Worm (Caenorhabditis elegans): ENCODE measurements around the gene M110.3.

DNA sequence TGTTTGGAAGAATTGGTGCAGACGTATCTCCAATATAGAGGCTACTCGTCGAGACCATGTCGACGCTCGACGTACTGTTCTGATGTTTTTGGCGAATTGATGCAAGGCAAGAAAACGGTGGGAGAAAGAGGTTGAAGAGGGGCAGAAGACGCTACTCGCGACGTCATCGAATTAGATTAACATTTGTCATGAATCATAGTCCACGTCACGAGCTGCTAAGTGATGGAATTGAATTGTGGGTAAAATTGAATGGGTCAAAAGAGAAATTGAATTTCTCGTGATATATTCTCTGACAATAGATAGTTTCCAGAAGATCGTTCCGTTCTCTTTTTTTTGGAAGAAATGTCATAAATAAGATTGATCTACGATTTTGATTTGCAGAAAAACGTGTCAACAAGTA, 43.3 kb upstream of the M110.3 start:
- no peak for TF ChIP-seq dao-5 (tag; optimal IDR thresholded peaks at IDR 0.05)
- no peak for TF ChIP-seq W03F9.2 (tag; optimal IDR thresholded peaks at IDR 0.05)

All from whole organism, L4/young adult.